Worm (Caenorhabditis elegans): ENCODE data around the gene vab-15.

Gene vab-15

DNA sequence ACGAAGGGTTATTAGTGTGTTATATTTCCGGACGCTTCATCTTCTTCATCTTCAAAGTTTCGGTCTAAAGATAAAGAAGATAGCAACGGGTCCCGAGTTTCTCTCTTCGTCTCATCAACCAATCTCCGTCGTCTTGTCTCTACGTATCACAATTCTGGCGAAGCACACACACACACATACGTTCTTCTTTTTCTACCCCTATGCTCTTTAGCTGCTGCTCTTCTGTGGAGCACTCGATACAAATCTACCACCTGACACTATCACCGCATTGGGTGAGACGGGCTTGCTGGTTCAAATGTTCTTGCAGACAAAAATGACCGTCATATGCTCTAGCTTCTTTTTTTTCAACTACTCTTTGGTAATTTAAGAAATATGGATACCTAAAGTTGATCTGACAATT is 14.7 kb upstream of the vab-15 start:
- TF ChIP-seq nhr-71 (tag; optimal IDR thresholded peaks at IDR 0.05) (peak; percentile 40), lin-14 (GFP tag; optimal IDR thresholded peaks at IDR 0.05) (peak; percentile 52), rnt-1 (tag; optimal IDR thresholded peaks at IDR 0.05) (peak; percentile 62), nhr-28 (tag; optimal IDR thresholded peaks at IDR 0.05) (no peak), lsy-2 (tag; optimal IDR thresholded peaks at IDR 0.05) (peak in 1 of 2 experiments; percentile 3), ceh-8 (GFP tag; optimal IDR thresholded peaks at IDR 0.05) (no peak)

DNA sequence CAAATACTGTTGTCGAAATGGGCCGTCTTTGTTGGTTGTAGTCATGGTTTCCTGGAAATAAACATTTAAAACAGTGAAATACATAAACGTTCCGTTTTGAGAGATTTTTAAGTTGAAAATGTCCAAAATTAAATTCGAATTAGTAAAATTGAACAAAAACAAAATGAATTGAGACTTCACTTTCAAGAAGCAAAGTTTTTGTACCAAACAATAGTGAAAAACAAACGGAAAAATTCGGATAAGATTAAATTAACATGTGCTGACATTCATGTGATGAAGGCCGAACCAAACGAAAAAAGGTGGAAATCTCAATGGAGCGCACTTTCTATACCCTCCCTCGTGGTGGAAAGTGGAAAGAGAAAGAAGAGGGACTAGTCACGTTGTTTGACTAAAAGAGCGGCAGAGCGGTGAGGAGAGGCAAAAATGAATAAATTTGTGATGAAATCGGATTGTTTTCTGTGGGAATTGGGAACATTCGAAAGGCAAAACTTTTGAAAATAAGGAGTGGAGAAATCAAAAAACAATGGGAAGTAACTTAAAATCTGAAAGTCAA is 9.0 kb upstream of the vab-15 start, which contains the start of gene ipla-2:
Gene ipla-2, minus strand, starts transcription at position 51 of the 553 bp plus-strand sequence.
- TF ChIP-seq nhr-19 (GFP tag; conservative IDR thresholded peaks at IDR 0.05) (peak; percentile 39; the same call in 1 of the 2 replicates), nhr-20 (tag; optimal IDR thresholded peaks at IDR 0.05) (peak; percentile 78), pax-3 (tag; optimal IDR thresholded peaks at IDR 0.05) (peak; percentile 17), ztf-4 (tag; optimal IDR thresholded peaks at IDR 0.05) (peak; percentile 10), fkh-8 (tag; optimal IDR thresholded peaks at IDR 0.05) (peak; percentile 77), nhr-71 (tag; optimal IDR thresholded peaks at IDR 0.05) (peak; percentile 82), lin-35 (GFP tag; optimal IDR thresholded peaks at IDR 0.05) (peak; percentile 26 to 75), unc-130 (tag; optimal IDR thresholded peaks at IDR 0.05) (no peak), swsn-7 (tag; optimal IDR thresholded peaks at IDR 0.05) (peak; percentile 70), fos-1 (tag; optimal IDR thresholded peaks at IDR 0.05) (no peak), ceh-82 (tag; optimal IDR thresholded peaks at IDR 0.05) (peak in 2 of 3 experiments; percentile 11 to 70), egl-13 (tag; optimal IDR thresholded peaks at IDR 0.05) (peak; percentile 15), lin-15B (tag; optimal IDR thresholded peaks at IDR 0.05) (no peak), nhr-12 (tag; optimal IDR thresholded peaks at IDR 0.05) (no peak), snu-23 (GFP tag; optimal IDR thresholded peaks at IDR 0.05) (peak; percentile 88), C16A3.4 (tag; optimal IDR thresholded peaks at IDR 0.05) (peak; percentile 65), isw-1 (GFP tag; IDR thresholded peaks at IDR 0.05) (peak; percentile 23), nhr-47 (tag; optimal IDR thresholded peaks at IDR 0.05) (peak; percentile 65), tbx-2 (tag; optimal IDR thresholded peaks at IDR 0.05) (peak; percentile 67), nhr-90 (tag; optimal IDR thresholded peaks at IDR 0.05; ENCODE audit: poor library complexity) (peak; percentile 28), Y116A8C.19 (tag; optimal IDR thresholded peaks at IDR 0.05; ENCODE audit: borderline replicate concordance) (no peak), nhr-237 (tag; optimal IDR thresholded peaks at IDR 0.05) (no peak), blmp-1 (tag; optimal IDR thresholded peaks at IDR 0.05) (peak; percentile 80), jun-1 (tag; optimal IDR thresholded peaks at IDR 0.05) (peak; percentile 47), pqm-1 (tag; optimal IDR thresholded peaks at IDR 0.05) (no peak), lsy-2 (tag; optimal IDR thresholded peaks at IDR 0.05) (peak; percentile 59 to 70), aha-1 (tag; optimal IDR thresholded peaks at IDR 0.05) (no peak), nhr-84 (tag; optimal IDR thresholded peaks at IDR 0.05) (no peak), lin-13 (GFP tag; optimal IDR thresholded peaks at IDR 0.05) (peak; percentile 67), ceh-88 (GFP tag; IDR thresholded peaks at IDR 0.05) (no peak), xbp-1 (tag; optimal IDR thresholded peaks at IDR 0.05) (peak; percentile 59), fkh-4 (tag; optimal IDR thresholded peaks at IDR 0.05; ENCODE audit: borderline replicate concordance) (no peak), snpc-4 (tag; optimal IDR thresholded peaks at IDR 0.05) (peak; percentile 32), pag-3 (tag; optimal IDR thresholded peaks at IDR 0.05; ENCODE audit: borderline replicate concordance, insufficient read depth) (peak; percentile 50), zip-4 (GFP tag; optimal IDR thresholded peaks at IDR 0.05) (no peak), C34B4.2 (tag; optimal IDR thresholded peaks at IDR 0.05) (no peak), nhr-11 (tag; optimal IDR thresholded peaks at IDR 0.05) (no peak), rnt-1 (tag; optimal IDR thresholded peaks at IDR 0.05) (peak; percentile 55), sptf-1 (tag; optimal IDR thresholded peaks at IDR 0.05) (no peak), nhr-85 (tag) (peak; percentile 69), skn-1 (tag; optimal IDR thresholded peaks at IDR 0.05) (peak; percentile 87), fkh-10 (GFP tag; optimal IDR thresholded peaks at IDR 0.05) (peak; percentile 46), mef-2 (tag; optimal IDR thresholded peaks at IDR 0.05) (peak; percentile 9), hpl-2 (GFP tag; optimal IDR thresholded peaks at IDR 0.05) (peak; percentile 68), mab-9 (GFP tag; IDR thresholded peaks at IDR 0.05) (no peak), C04F5.9 (tag; optimal IDR thresholded peaks at IDR 0.05) (no peak), irx-1 (tag; optimal IDR thresholded peaks at IDR 0.05) (peak; percentile 31), elt-2 (tag; optimal IDR thresholded peaks at IDR 0.05) (no peak)

Data from whole organism, L1 larva.